Worm (Caenorhabditis elegans): ENCODE data around the gene E02C12.9.

DNA sequence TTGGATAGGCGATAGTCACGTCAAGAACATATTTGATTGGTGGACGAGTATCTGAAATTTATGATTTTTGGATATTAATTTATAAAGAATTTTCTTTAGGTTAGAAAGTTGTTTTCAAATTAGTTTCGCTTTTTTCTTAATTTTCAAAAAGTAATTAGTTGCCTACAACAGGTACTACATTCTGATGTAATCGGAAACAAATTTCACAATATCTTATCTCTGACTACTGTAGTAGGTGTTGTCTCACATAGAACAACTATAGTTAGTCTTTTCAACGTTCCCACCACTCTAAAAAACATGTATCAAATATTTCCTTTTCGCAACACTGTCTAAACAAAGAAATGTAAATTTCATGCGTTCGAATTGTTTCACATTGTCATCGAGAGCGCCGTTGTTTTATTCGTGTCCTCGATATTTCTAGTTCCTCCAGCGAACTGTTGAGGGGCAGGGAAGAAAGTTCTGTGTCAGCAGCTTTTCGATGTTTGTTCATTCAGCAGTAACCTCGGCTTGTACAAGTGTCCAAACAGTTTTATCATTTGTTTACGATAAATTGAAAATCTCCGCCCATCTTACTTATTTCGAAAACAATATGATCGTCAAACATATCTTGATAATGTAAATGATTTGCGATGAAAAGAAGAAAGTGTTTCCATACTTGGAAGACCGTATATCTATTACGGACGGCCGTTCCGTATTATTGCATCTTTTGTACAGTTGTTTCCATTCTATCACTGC, 45.9 kb downstream of the E02C12.9 start:
- TF ChIP-seq nhr-11 (tag; optimal IDR thresholded peaks at IDR 0.05) (no peak), lin-13 (GFP tag; optimal IDR thresholded peaks at IDR 0.05) (no peak), ets-5 (GFP tag; IDR thresholded peaks at IDR 0.05) (no peak), egl-13 (tag; optimal IDR thresholded peaks at IDR 0.05) (no peak), nhr-76 (tag; optimal IDR thresholded peaks at IDR 0.05) (no peak), tbx-2 (tag; optimal IDR thresholded peaks at IDR 0.05) (no peak)

Data from whole organism, L1 larva.